Comparison of ENCODE assay signal across 5 fruit fly cellular contexts in the genomic region with DNA sequence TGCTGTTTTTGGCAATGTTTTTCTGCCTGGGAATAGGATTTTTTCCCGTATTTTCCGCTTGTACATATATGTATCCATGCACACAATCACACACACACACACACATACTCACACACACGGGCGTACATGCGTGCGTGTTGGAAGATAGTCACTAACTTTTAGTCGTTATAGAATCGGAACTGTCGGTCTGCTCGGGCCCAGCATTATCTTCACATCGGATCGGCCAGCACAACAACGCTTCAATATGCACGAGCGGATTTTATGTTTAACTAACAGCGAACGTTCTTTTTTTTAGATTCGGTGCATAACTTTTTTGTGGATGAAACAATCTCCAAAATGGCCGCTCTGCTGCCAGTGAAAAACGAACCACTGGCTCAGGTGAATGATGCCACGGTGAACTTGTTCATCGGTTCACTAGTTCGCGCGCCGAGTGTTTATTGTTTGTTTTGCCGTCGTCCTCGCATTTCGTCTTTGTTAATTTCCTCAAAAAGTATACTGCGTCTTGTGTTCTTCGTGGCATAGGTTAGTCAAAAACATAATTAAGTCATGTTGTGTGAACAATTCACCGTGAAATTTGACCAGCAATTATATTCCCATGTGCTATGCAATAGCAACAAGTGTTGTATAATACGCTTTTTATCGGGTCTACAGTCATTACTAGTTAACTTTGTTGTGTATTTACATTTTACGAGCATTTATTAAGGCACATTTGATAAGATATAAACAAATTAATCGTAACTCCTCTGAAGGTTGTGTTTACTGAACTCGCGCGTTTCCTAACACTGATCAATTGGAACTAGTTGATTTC.
TF ChIP-seq lines count a peak whose summit lies in the region.

A gene (plus strand): TSS at position 105 of the 808 bp plus-strand sequence.
A gene (minus strand): TSS at position 741 of the 808 bp plus-strand sequence.

- no peak for TF ChIP-seq CTCF in whole organism, embryonic (GFP tag; optimal IDR thresholded peaks at IDR 0.05; lab: Kevin White, UChicago)

TF ChIP-seq in whole organism, adult, 20 proteins besides CTCF, POLR2A, EP300 and RAD21:
- no peak for TF ChIP-seq kay (GFP tag; lab: Kevin White, UChicago; ENCODE audit: borderline replicate concordance)
- TF ChIP-seq Crg-1 (GFP tag; optimal IDR thresholded peaks at IDR 0.05; lab: Kevin White, UChicago), result no peak
- TF ChIP-seq Hr96 (GFP tag; optimal IDR thresholded peaks at IDR 0.05; lab: Kevin White, UChicago), result peak; percentile 34
- peak; percentile 26 for TF ChIP-seq bab1 (GFP tag; optimal IDR thresholded peaks at IDR 0.05; lab: Kevin White, UChicago)
- peak; percentile 19 for TF ChIP-seq toe (GFP tag; optimal IDR thresholded peaks at IDR 0.05; lab: Kevin White, UChicago)
- no peak for TF ChIP-seq CG7101 (tag; optimal IDR thresholded peaks at IDR 0.05; lab: Kevin White, UChicago)
- TF ChIP-seq Mnt (GFP tag; optimal IDR thresholded peaks at IDR 0.05; lab: Kevin White, UChicago), result peak; percentile 38
TF ChIP-seq in whole organism, adult: peak in this region for 4.

TF ChIP-seq in whole organism, embryonic, 481 proteins besides CTCF, POLR2A, EP300 and RAD21 (continues in another document):
- TF ChIP-seq tup (GFP tag; optimal IDR thresholded peaks at IDR 0.05; lab: Kevin White, UChicago), result no peak
- peak; percentile 97 for TF ChIP-seq MESR4 (GFP tag; optimal IDR thresholded peaks at IDR 0.05; lab: Kevin White, UChicago)
- TF ChIP-seq Med (GFP tag; lab: Kevin White, UChicago), result peak; percentile 36
- peak; percentile 43 for TF ChIP-seq CG10267 (tag; optimal IDR thresholded peaks at IDR 0.05; lab: Kevin White, UChicago)
- TF ChIP-seq Pdp1 (GFP tag; optimal IDR thresholded peaks at IDR 0.05; lab: Kevin White, UChicago), result peak in 1 of 2 experiments; percentile 78
- TF ChIP-seq phol (tag; optimal IDR thresholded peaks at IDR 0.05; lab: Kevin White, UChicago), result peak; percentile 96
- peak; percentile 96 for TF ChIP-seq cg (GFP tag; optimal IDR thresholded peaks at IDR 0.05; lab: Kevin White, UChicago)
- peak; percentile 52 for TF ChIP-seq BEAF-32 (GFP tag; optimal IDR thresholded peaks at IDR 0.05; lab: Kevin White, UChicago)
- TF ChIP-seq Scr (GFP tag; IDR thresholded peaks at IDR 0.05; lab: Robert Waterston, UW; ENCODE audit: partially characterized antibody), result peak; percentile 18; the same call in 1 of the 2 replicates
- TF ChIP-seq h (optimal IDR thresholded peaks at IDR 0.05; lab: Kevin White, UChicago), result no peak
- peak; percentile 42 for TF ChIP-seq CG8924 (tag; optimal IDR thresholded peaks at IDR 0.05; lab: Kevin White, UChicago)
- 0 out of 2 replicates have a peak, but pooled peaks have one; percentile 16 for TF ChIP-seq Dref (GFP tag; IDR thresholded peaks at IDR 0.05; lab: Robert Waterston, UW)
- peak; percentile 25 for TF ChIP-seq lilli (GFP tag; optimal IDR thresholded peaks at IDR 0.05; lab: Kevin White, UChicago)
- TF ChIP-seq inv (GFP tag; IDR thresholded peaks at IDR 0.05; lab: Robert Waterston, UW; ENCODE audit: partially characterized antibody), result peak; percentile 32; the same call in 1 of the 2 replicates
- no peak for TF ChIP-seq NC2β (GFP tag; optimal IDR thresholded peaks at IDR 0.05; lab: Kevin White, UChicago)
- peak; percentile 43 for TF ChIP-seq CG12659 (GFP tag; optimal IDR thresholded peaks at IDR 0.05; lab: Kevin White, UChicago)
- peak; percentile 21 for TF ChIP-seq Sry-δ (GFP tag; optimal IDR thresholded peaks at IDR 0.05; lab: Kevin White, UChicago)

TF ChIP-seq in whole organism, prepupa, 60 proteins besides CTCF, POLR2A, EP300 and RAD21:
- TF ChIP-seq CG31627 (GFP tag; optimal IDR thresholded peaks at IDR 0.05; lab: Kevin White, UChicago) (no peak), fkh (GFP tag; optimal IDR thresholded peaks at IDR 0.05; lab: Kevin White, UChicago) (peak; percentile 89)

TF ChIP-seq in whole organism, pupa, 21 proteins besides CTCF, POLR2A, EP300 and RAD21:
- TF ChIP-seq CG4496 (GFP tag; IDR thresholded peaks at IDR 0.05; lab: Robert Waterston, UW) (0 out of 3 replicates have a peak, but pooled peaks have one; percentile 7), D1 (tag; optimal IDR thresholded peaks at IDR 0.05; lab: Kevin White, UChicago) (no peak), Ets98B (GFP tag; IDR thresholded peaks at IDR 0.05; lab: Robert Waterston, UW) (no peak), CG10348 (GFP tag; IDR thresholded peaks at IDR 0.05; lab: Robert Waterston, UW) (no peak), CG32121 (GFP tag; IDR thresholded peaks at IDR 0.05; lab: Robert Waterston, UW) (0 out of 2 replicates have a peak, but pooled peaks have one; percentile 21), CG12605 (GFP tag; IDR thresholded peaks at IDR 0.05; lab: Robert Waterston, UW) (no peak), CG8159 (tag; optimal IDR thresholded peaks at IDR 0.05; lab: Kevin White, UChicago) (no peak), EcR (GFP tag; optimal IDR thresholded peaks at IDR 0.05; lab: Kevin White, UChicago) (peak; percentile 21), gl (tag; optimal IDR thresholded peaks at IDR 0.05; lab: Kevin White, UChicago) (no peak), rn (GFP tag; IDR thresholded peaks at IDR 0.05; lab: Robert Waterston, UW) (no peak), Snoo (tag; optimal IDR thresholded peaks at IDR 0.05; lab: Kevin White, UChicago) (no peak), Pif1B (GFP tag; optimal IDR thresholded peaks at IDR 0.05; lab: Kevin White, UChicago) (no peak), fd96Ca (GFP tag; IDR thresholded peaks at IDR 0.05; lab: Robert Waterston, UW) (no peak; the same call in 2 of the 3 replicates), CG14655 (GFP tag; optimal IDR thresholded peaks at IDR 0.05; lab: Kevin White, UChicago) (no peak), Pif1A (GFP tag; optimal IDR thresholded peaks at IDR 0.05; lab: Kevin White, UChicago) (no peak), CG9948 (tag; optimal IDR thresholded peaks at IDR 0.05; lab: Kevin White, UChicago) (no peak), CG15710 (tag; optimal IDR thresholded peaks at IDR 0.05; lab: Kevin White, UChicago) (no peak), CG13204 (GFP tag; optimal IDR thresholded peaks at IDR 0.05; lab: Kevin White, UChicago) (no peak)
TF ChIP-seq in whole organism, pupa: peak in this region for 3.

TF ChIP-seq in whole organism, wandering third instar larva, 38 proteins besides CTCF, POLR2A, EP300 and RAD21:
- TF ChIP-seq GATAd (GFP tag; optimal IDR thresholded peaks at IDR 0.05; lab: Kevin White, UChicago) (no peak), lola (GFP tag; optimal IDR thresholded peaks at IDR 0.05; lab: Kevin White, UChicago) (no peak), Rel (GFP tag; optimal IDR thresholded peaks at IDR 0.05; lab: Kevin White, UChicago) (no peak), Rel (tag; optimal IDR thresholded peaks at IDR 0.05; lab: Kevin White, UChicago) (peak; percentile 20), Hnf4 (GFP tag; optimal IDR thresholded peaks at IDR 0.05; lab: Kevin White, UChicago) (no peak), Vsx2 (GFP tag; optimal IDR thresholded peaks at IDR 0.05; lab: Kevin White, UChicago; ENCODE audit: partially characterized antibody) (peak; percentile 47)
